Fruit fly (Drosophila melanogaster): ENCODE results near the gene rod.
A peak's percentile ranks its signal among the peaks of the same experiment; 100 is the strongest.

The rod gene

DNA sequence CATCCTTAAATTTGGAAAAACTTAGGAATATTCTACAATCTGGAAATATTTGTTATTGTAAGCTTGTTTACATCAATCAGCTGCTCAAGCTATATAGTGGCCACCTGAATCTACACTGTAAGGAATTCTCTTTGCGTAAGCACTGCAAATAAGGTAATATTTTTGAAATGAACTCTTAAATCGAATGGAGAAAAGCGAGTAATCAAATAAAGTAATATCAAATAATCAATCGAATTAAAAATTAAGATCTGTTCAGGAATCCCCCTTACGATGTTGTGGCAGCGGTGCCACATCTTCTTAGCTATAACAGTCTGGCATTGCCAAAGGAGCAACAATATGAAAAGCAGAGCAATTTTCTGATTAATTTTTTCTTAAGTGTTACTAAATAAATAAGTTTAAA lies 35.2 kb downstream of the rod start, which contains the start of the genes Mnat9 and CG1792 (continued):
- TF ChIP-seq Hr51 (GFP tag; optimal IDR thresholded peaks at IDR 0.05) = peak; percentile 98
- peak; percentile 94 for TF ChIP-seq CkIIα-i1 (GFP tag; IDR thresholded peaks at IDR 0.05)
- peak; percentile 100 for TF ChIP-seq CG12769 (tag; optimal IDR thresholded peaks at IDR 0.05)
- TF ChIP-seq D19B (GFP tag; optimal IDR thresholded peaks at IDR 0.05) = peak; percentile 93
- TF ChIP-seq trh (GFP tag; optimal IDR thresholded peaks at IDR 0.05) = peak; percentile 97
- TF ChIP-seq CG1832 (GFP tag; optimal IDR thresholded peaks at IDR 0.05) = no peak
- peak; percentile 93 for TF ChIP-seq CG34376 (GFP tag; optimal IDR thresholded peaks at IDR 0.05)
- TF ChIP-seq tap (tag; optimal IDR thresholded peaks at IDR 0.05) = peak; percentile 98
- peak; percentile 98 for TF ChIP-seq peb (GFP tag; IDR thresholded peaks at IDR 0.05)
- peak; percentile 97 for TF ChIP-seq schlank (tag; optimal IDR thresholded peaks at IDR 0.05)
- TF ChIP-seq Kr (GFP tag; optimal IDR thresholded peaks at IDR 0.05) = no peak
- peak; percentile 89 for TF ChIP-seq CG4328 (GFP tag; optimal IDR thresholded peaks at IDR 0.05)
- peak; percentile 99 for TF ChIP-seq B-H1 (GFP tag; IDR thresholded peaks at IDR 0.05)
- TF ChIP-seq NK7.1 (GFP tag; optimal IDR thresholded peaks at IDR 0.05) = peak; percentile 96
- TF ChIP-seq btn (GFP tag; optimal IDR thresholded peaks at IDR 0.05) = peak; percentile 95
- peak; percentile 98 for TF ChIP-seq Dek (tag; optimal IDR thresholded peaks at IDR 0.05)
- peak; percentile 98 for TF ChIP-seq CG12744 (GFP tag; optimal IDR thresholded peaks at IDR 0.05)
- peak; percentile 98 for TF ChIP-seq CG31441 (GFP tag; IDR thresholded peaks at IDR 0.05)
- TF ChIP-seq gsb (GFP tag; IDR thresholded peaks at IDR 0.05) = peak; percentile 98
- TF ChIP-seq vfl (GFP tag; optimal IDR thresholded peaks at IDR 0.05) = peak; percentile 99
- TF ChIP-seq Abd-B (GFP tag; optimal IDR thresholded peaks at IDR 0.05) = peak; percentile 99
- peak; percentile 98 for TF ChIP-seq Nf-YA (GFP tag; IDR thresholded peaks at IDR 0.05)
- peak; percentile 80 for TF ChIP-seq CG7928 (GFP tag; optimal IDR thresholded peaks at IDR 0.05)
- peak; percentile 97 for TF ChIP-seq CrebB (tag; optimal IDR thresholded peaks at IDR 0.05)
- no peak for TF ChIP-seq abd-A (tag; optimal IDR thresholded peaks at IDR 0.05)
- TF ChIP-seq corto (GFP tag; optimal IDR thresholded peaks at IDR 0.05) = peak; percentile 92
- TF ChIP-seq bab2 (GFP tag; optimal IDR thresholded peaks at IDR 0.05) = peak; percentile 99
- TF ChIP-seq CG7987 (GFP tag; optimal IDR thresholded peaks at IDR 0.05) = peak; percentile 98
- peak; percentile 87 for TF ChIP-seq CG10274 (GFP tag; optimal IDR thresholded peaks at IDR 0.05)
- TF ChIP-seq en (GFP tag; optimal IDR thresholded peaks at IDR 0.05) = peak; percentile 98
- TF ChIP-seq CG8089 (GFP tag; optimal IDR thresholded peaks at IDR 0.05) = peak; percentile 97
- peak; percentile 99 for TF ChIP-seq Oaz (GFP tag; IDR thresholded peaks at IDR 0.05)
- peak; percentile 99 for TF ChIP-seq CG16863 (GFP tag; optimal IDR thresholded peaks at IDR 0.05)
- peak; percentile 89 for TF ChIP-seq CG8281 (tag; optimal IDR thresholded peaks at IDR 0.05)
- peak; percentile 98 for TF ChIP-seq pum (GFP tag; optimal IDR thresholded peaks at IDR 0.05)
- TF ChIP-seq Opbp (GFP tag; IDR thresholded peaks at IDR 0.05; ENCODE audit: partially characterized antibody) = peak; percentile 47; the same call in 1 of the 3 replicates
- TF ChIP-seq CG1603 (tag; optimal IDR thresholded peaks at IDR 0.05) = peak; percentile 99
- TF ChIP-seq Dbx (GFP tag; IDR thresholded peaks at IDR 0.05) = peak; percentile 99
- TF ChIP-seq chn (GFP tag; optimal IDR thresholded peaks at IDR 0.05) = peak; percentile 99
- TF ChIP-seq Hmx (GFP tag; optimal IDR thresholded peaks at IDR 0.05) = peak; percentile 97
- no peak for TF ChIP-seq CG42726 (GFP tag; IDR thresholded peaks at IDR 0.05; ENCODE audit: partially characterized antibody)
- peak; percentile 96 for TF ChIP-seq ham (GFP tag; IDR thresholded peaks at IDR 0.05)
- TF ChIP-seq CG15601 (tag; optimal IDR thresholded peaks at IDR 0.05) = peak; percentile 95
- TF ChIP-seq Hey (tag; optimal IDR thresholded peaks at IDR 0.05) = peak; percentile 82
- no peak for TF ChIP-seq vnd (GFP tag; IDR thresholded peaks at IDR 0.05; ENCODE audit: partially characterized antibody)
- no peak for TF ChIP-seq Trl (optimal IDR thresholded peaks at IDR 0.05)
- peak; percentile 99 for TF ChIP-seq Trl (GFP tag; optimal IDR thresholded peaks at IDR 0.05)
- peak; percentile 100 for TF ChIP-seq sob (GFP tag; IDR thresholded peaks at IDR 0.05)
- TF ChIP-seq oc (tag; optimal IDR thresholded peaks at IDR 0.05) = peak; percentile 98
- TF ChIP-seq ERR (GFP tag; optimal IDR thresholded peaks at IDR 0.05) = peak; percentile 96
- TF ChIP-seq HLH3B (GFP tag; IDR thresholded peaks at IDR 0.05) = peak; percentile 99

Data from whole organism, embryonic.